Worm (Caenorhabditis elegans) whole organism, late embryonic: ENCODE measurements around the gene mtrr-1.
A peak's percentile ranks its signal among the peaks of the same experiment; 100 is the strongest.

Experiments used
- C08G9.2 ChIP-seq: sonication (generic microtip); optimal IDR thresholded peaks from 2 replicates; lab custom pipeline; 2016; ENCODE audit warnings: mild to moderate bottlenecking, missing genetic modification characterization, moderate library complexity, missing compliant biosample characterization
- C38D4.7 ChIP-seq: fragments of 200-800 bp; sonication (Bioruptor generic); optimal IDR thresholded peaks from 2 replicates; lab custom pipeline; 2018; ENCODE audit warnings: mild to moderate bottlenecking, missing genetic modification characterization, moderate library complexity, missing compliant biosample characterization
- K09A11.1 ChIP-seq: sonication (generic microtip); optimal IDR thresholded peaks from 2 replicates; lab custom pipeline; 2017; ENCODE audit warnings: antibody characterized with exemption, mild to moderate bottlenecking, missing genetic modification characterization, missing compliant biosample characterization; ENCODE audit not compliant: insufficient read depth
- Y22D7AL.16 ChIP-seq: sonication (generic microtip); optimal IDR thresholded peaks from 2 replicates; lab custom pipeline; 2016; ENCODE audit warnings: missing genetic modification characterization, missing compliant biosample characterization
- ahr-1 ChIP-seq: sonication (generic microtip); optimal IDR thresholded peaks from 2 replicates; lab custom pipeline; 2016; ENCODE audit warnings: missing genetic modification characterization, missing compliant biosample characterization
- ama-1 ChIP-seq: fragments of 150-350 bp; optimal IDR thresholded peaks from 2 replicates; lab custom pipeline; 2014
- ceh-14 ChIP-seq: sonication (generic microtip); optimal IDR thresholded peaks from 2 replicates; lab custom pipeline; 2016; ENCODE audit warnings: missing genotype, missing genetic modification characterization, missing compliant biosample characterization
- ceh-2 ChIP-seq: sonication (generic microtip); optimal IDR thresholded peaks from 2 replicates; lab custom pipeline; 2016; ENCODE audit warnings: missing genotype, missing genetic modification characterization, missing compliant biosample characterization
- ceh-22 ChIP-seq: sonication (generic microtip); optimal IDR thresholded peaks from 2 replicates; lab custom pipeline; 2017; ENCODE audit warnings: missing biosample characterization, missing genetic modification characterization
- ceh-24 ChIP-seq: sonication (generic microtip); optimal IDR thresholded peaks from 2 replicates; lab custom pipeline; 2016; ENCODE audit warnings: mild to moderate bottlenecking, missing genetic modification characterization, missing compliant biosample characterization
- ceh-30 ChIP-seq: fragments of 150-350 bp; optimal IDR thresholded peaks from 2 replicates; lab custom pipeline; 2014; ENCODE audit warnings: missing biosample characterization, missing genetic modification characterization
- ceh-31 ChIP-seq: sonication (generic microtip); optimal IDR thresholded peaks from 2 replicates; lab custom pipeline; 2016; ENCODE audit warnings: missing genetic modification characterization, missing compliant biosample characterization
- ceh-34 ChIP-seq: sonication (generic microtip); optimal IDR thresholded peaks from 2 replicates; lab custom pipeline; 2016; ENCODE audit warnings: mild to moderate bottlenecking, missing genetic modification characterization, missing compliant biosample characterization
- ceh-6 ChIP-seq: fragments of 200-800 bp; sonication (Bioruptor generic); optimal IDR thresholded peaks from 2 replicates; lab custom pipeline; 2018; ENCODE audit warnings: mild to moderate bottlenecking, missing genetic modification characterization, missing compliant biosample characterization
- che-1 ChIP-seq: sonication (generic microtip); optimal IDR thresholded peaks from 2 replicates; lab custom pipeline; 2016; ENCODE audit warnings: mild to moderate bottlenecking, missing genetic modification characterization, missing compliant biosample characterization
- elt-4 ChIP-seq: sonication (generic microtip); optimal IDR thresholded peaks from 2 replicates; lab custom pipeline; 2016; ENCODE audit warnings: missing genetic modification characterization, missing compliant biosample characterization
- ets-4 ChIP-seq: sonication (generic microtip); optimal IDR thresholded peaks from 2 replicates; lab custom pipeline; 2016; ENCODE audit warnings: missing genetic modification characterization, missing compliant biosample characterization
- eyg-1 ChIP-seq: sonication (generic microtip); optimal IDR thresholded peaks from 2 replicates; lab custom pipeline; 2016; ENCODE audit warnings: missing genotype, missing genetic modification characterization, missing compliant biosample characterization
- fax-1 ChIP-seq: sonication (generic microtip); optimal IDR thresholded peaks from 2 replicates; lab custom pipeline; 2016; ENCODE audit warnings: missing genotype, missing genetic modification characterization, missing compliant biosample characterization
- fkh-6 ChIP-seq: sonication (generic microtip); optimal IDR thresholded peaks from 2 replicates; lab custom pipeline; 2016; ENCODE audit warnings: missing genetic modification characterization, missing compliant biosample characterization
- gmeb-2 ChIP-seq: sonication (generic microtip); optimal IDR thresholded peaks from 2 replicates; lab custom pipeline; 2016; ENCODE audit warnings: missing genetic modification characterization, inconsistent platforms, missing compliant biosample characterization
- hlh-15 ChIP-seq: sonication (generic microtip); optimal IDR thresholded peaks from 2 replicates; lab custom pipeline; 2016; ENCODE audit warnings: missing genetic modification characterization, missing compliant biosample characterization
- hlh-30 ChIP-seq: sonication (generic microtip); optimal IDR thresholded peaks from 2 replicates; lab custom pipeline; 2017; ENCODE audit warnings: antibody characterized with exemption, missing genetic modification characterization, missing compliant biosample characterization; ENCODE audit not compliant: insufficient read depth
- hlh-6 ChIP-seq: sonication (generic microtip); optimal IDR thresholded peaks from 2 replicates; lab custom pipeline; 2016; ENCODE audit warnings: missing genotype, missing genetic modification characterization, missing compliant biosample characterization
- hlh-8 ChIP-seq: sonication (generic microtip); optimal IDR thresholded peaks from 2 replicates; lab custom pipeline; 2016; ENCODE audit warnings: missing genotype, missing genetic modification characterization, missing compliant biosample characterization
- lim-6 ChIP-seq: sonication (generic microtip); optimal IDR thresholded peaks from 2 replicates; lab custom pipeline; 2016; ENCODE audit warnings: missing genetic modification characterization, missing compliant biosample characterization
- lin-11 ChIP-seq: fragments of 200-800 bp; sonication (Bioruptor generic); optimal IDR thresholded peaks from 2 replicates; lab custom pipeline; 2018; ENCODE audit warnings: mild to moderate bottlenecking, missing genetic modification characterization, missing compliant biosample characterization
- madf-2 ChIP-seq: sonication (generic microtip); optimal IDR thresholded peaks from 2 replicates; lab custom pipeline; 2017; ENCODE audit warnings: missing genetic modification characterization, missing compliant biosample characterization
- nhr-11 ChIP-seq: fragments of 150-350 bp; optimal IDR thresholded peaks from 2 replicates; lab custom pipeline; 2014; ENCODE audit warnings: missing biosample characterization, missing genetic modification characterization
- nhr-232 ChIP-seq: sonication (generic microtip); optimal IDR thresholded peaks from 2 replicates; lab custom pipeline; 2016; ENCODE audit warnings: missing genetic modification characterization, missing compliant biosample characterization
- npax-4 ChIP-seq: sonication (generic microtip); optimal IDR thresholded peaks from 2 replicates; lab custom pipeline; 2016; ENCODE audit warnings: missing genetic modification characterization, missing compliant biosample characterization
- odd-2 ChIP-seq: sonication (generic microtip); optimal IDR thresholded peaks from 2 replicates; lab custom pipeline; 2017; ENCODE audit warnings: antibody characterized with exemption, mild to moderate bottlenecking, missing genetic modification characterization, missing compliant biosample characterization
- pag-3 ChIP-seq: sonication (generic microtip); optimal IDR thresholded peaks from 2 replicates; lab custom pipeline; 2016; ENCODE audit warnings: missing compliant biosample characterization, missing genetic modification characterization, borderline replicate concordance
- pqm-1 ChIP-seq: sonication (generic microtip); optimal IDR thresholded peaks from 2 replicates; lab custom pipeline; 2016; ENCODE audit warnings: missing genetic modification characterization, missing compliant biosample characterization
- rnt-1 ChIP-seq: sonication (generic microtip); optimal IDR thresholded peaks from 2 replicates; lab custom pipeline; 2016; ENCODE audit warnings: missing genetic modification characterization, missing compliant biosample characterization
- sdc-2 ChIP-seq: sonication (generic microtip); optimal IDR thresholded peaks from 2 replicates; lab custom pipeline; 2016; ENCODE audit warnings: missing genotype, missing genetic modification characterization, missing compliant biosample characterization
- sox-2 ChIP-seq: fragments of 200-800 bp; sonication (Bioruptor generic); IDR thresholded peaks from 2 replicates; pipeline ENCODE4 v1.3.6; 2022; ENCODE audit warnings: missing genetic modification reagents, missing genetic modification characterization, missing compliant biosample characterization
- sox-4 ChIP-seq: sonication (generic microtip); optimal IDR thresholded peaks from 2 replicates; lab custom pipeline; 2017; ENCODE audit warnings: mild to moderate bottlenecking, missing genetic modification characterization, inconsistent platforms, missing compliant biosample characterization
- syd-9 ChIP-seq: sonication (generic microtip); optimal IDR thresholded peaks from 2 replicates; lab custom pipeline; 2016; ENCODE audit warnings: mild to moderate bottlenecking, missing genetic modification characterization, moderate library complexity, missing compliant biosample characterization
- tbx-7 ChIP-seq: sonication (generic microtip); optimal IDR thresholded peaks from 2 replicates; lab custom pipeline; 2016; ENCODE audit warnings: missing genotype, missing genetic modification characterization, missing compliant biosample characterization
- unc-86 ChIP-seq: sonication (generic microtip); optimal IDR thresholded peaks from 2 replicates; lab custom pipeline; 2016; ENCODE audit warnings: missing genetic modification characterization, missing compliant biosample characterization
- ztf-16 ChIP-seq: sonication (generic microtip); optimal IDR thresholded peaks from 2 replicates; lab custom pipeline; 2017; ENCODE audit warnings: missing genetic modification characterization, missing compliant biosample characterization

The mtrr-1 gene

DNA sequence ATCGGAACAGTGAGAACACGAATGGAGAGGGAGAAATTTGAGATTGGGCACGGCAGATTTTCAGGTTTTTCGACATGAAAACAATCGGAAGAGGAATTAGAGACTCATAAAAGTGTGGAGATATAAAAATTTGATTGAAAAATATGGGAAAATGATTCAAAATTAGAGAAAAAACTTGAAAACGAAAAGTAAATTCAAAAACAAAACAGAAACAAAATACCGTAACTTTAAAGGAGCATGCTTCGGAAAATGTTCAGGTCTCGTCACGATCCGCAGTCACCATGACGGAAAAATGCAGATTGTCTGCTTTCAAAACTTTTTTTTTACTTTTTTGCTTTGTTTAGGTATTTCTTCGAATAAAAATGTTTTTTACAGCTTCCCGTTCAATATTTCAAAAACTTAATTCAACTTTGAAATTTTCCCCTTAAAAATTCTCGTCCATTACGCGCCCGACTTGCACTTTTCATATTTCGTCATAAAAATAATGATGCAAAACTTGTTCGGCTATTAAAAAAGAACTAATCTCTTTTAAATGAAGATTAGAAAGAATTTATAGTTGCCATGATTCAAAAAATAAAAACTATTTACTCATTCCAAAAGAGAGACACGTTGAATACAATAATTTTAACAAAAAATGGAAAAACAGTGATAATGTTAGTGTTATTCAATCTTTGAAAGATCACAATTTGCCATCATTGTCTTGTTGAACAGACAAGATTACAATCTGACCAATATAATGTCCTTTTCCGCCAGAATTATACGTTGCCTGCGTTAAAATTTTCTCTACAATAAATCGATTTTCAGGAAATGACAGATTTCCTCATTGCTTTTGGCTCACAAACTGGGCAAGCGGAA lies at the start of gene mtrr-1:
TSS of gene mtrr-1 (plus strand) at position 805 of the 855 bp plus-strand sequence.
- TF ChIP-seq ama-1 (lab: Kevin White, UChicago) (peak; percentile 64), fax-1 (tag; lab: Kevin White, UChicago) (no peak), ceh-30 (tag; lab: Kevin White, UChicago) (no peak)

DNA sequence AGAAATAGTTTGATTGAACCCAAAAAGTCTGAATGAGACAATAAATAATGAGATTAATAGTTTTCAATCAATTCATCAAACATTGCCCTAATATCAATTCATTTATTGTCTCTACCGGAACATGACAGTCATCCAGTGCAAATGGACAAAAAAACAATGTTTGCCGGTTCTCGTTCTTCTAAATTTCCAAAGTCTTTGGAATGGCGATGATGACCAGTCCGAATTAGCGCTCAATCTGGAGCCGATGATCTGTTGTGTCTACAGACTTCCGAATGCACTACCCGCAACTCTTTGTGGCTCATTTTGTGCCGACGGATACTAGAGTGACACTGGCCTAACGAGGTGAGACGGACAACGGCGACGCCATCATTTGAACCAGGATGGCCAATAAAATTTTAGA lies 49.5 kb upstream of the mtrr-1 start, which contains the start of gene T26C5.3:
TSS of gene T26C5.3 (plus strand) at position 301 of the 400 bp plus-strand sequence.
- TF ChIP-seq elt-4 (no peak), ceh-2 (tag; lab: Kevin White, UChicago) (no peak), hlh-6 (tag; lab: Kevin White, UChicago) (no peak), nhr-232 (no peak), unc-86 (no peak), eyg-1 (no peak), K09A11.1 (tag; lab: Kevin White, UChicago) (no peak), lim-6 (tag; lab: Kevin White, UChicago) (no peak), rnt-1 (tag; lab: Kevin White, UChicago) (no peak), sox-4 (tag; lab: Kevin White, UChicago) (no peak), ceh-31 (tag; lab: Kevin White, UChicago) (no peak), C38D4.7 (GFP tag; lab: Kevin White, UChicago) (no peak), fkh-6 (tag; lab: Kevin White, UChicago) (no peak), sox-2 (no peak), C08G9.2 (tag; lab: Kevin White, UChicago) (no peak), ceh-22 (tag; lab: Kevin White, UChicago) (no peak), pqm-1 (tag; lab: Kevin White, UChicago) (no peak), ztf-16 (tag; lab: Kevin White, UChicago) (no peak), gmeb-2 (tag; lab: Kevin White, UChicago) (no peak), ceh-14 (tag; lab: Kevin White, UChicago) (no peak)
- TF ChIP-seq, all 69 proteins: peak for 0

DNA sequence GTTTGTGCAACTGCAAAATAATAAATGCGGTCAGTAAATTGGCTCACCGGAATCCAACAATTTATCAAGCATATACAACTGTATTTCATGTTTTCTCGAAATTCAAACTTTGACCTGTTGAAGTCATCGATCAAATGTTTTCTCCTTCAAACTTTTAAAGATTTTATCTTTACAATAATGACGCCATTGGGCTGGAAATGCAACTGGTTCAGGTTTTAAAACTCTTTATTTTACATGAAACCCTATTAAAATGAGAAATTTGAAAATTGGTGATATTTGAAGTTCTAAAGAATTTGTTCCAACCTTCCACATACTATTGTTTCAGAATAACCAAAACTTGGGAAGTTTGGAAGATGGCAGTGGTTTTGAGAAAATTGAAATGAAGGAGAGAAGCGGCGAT lies 48.8 kb upstream of the mtrr-1 start:
- TF ChIP-seq sox-2, result no peak
- no peak for TF ChIP-seq ceh-6 (GFP tag; lab: Kevin White, UChicago)
- no peak for TF ChIP-seq ahr-1 (tag; lab: Kevin White, UChicago)
- no peak for TF ChIP-seq lin-11 (tag; lab: Kevin White, UChicago)
- no peak for TF ChIP-seq ztf-16 (tag; lab: Kevin White, UChicago)
- TF ChIP-seq ceh-31 (tag; lab: Kevin White, UChicago), result no peak
- TF ChIP-seq ceh-24, result no peak
- no peak for TF ChIP-seq hlh-30
- TF ChIP-seq ceh-34 (tag; lab: Kevin White, UChicago), result no peak
- no peak for TF ChIP-seq hlh-8 (tag; lab: Kevin White, UChicago)
- no peak for TF ChIP-seq npax-4
- no peak for TF ChIP-seq fax-1 (tag; lab: Kevin White, UChicago)
- no peak for TF ChIP-seq nhr-11 (tag; lab: Kevin White, UChicago)
- TF ChIP-seq Y22D7AL.16 (tag; lab: Kevin White, UChicago), result no peak
- no peak for TF ChIP-seq madf-2
- TF ChIP-seq syd-9, result no peak
- TF ChIP-seq hlh-15 (tag; lab: Kevin White, UChicago), result no peak
- TF ChIP-seq sdc-2, result no peak

DNA sequence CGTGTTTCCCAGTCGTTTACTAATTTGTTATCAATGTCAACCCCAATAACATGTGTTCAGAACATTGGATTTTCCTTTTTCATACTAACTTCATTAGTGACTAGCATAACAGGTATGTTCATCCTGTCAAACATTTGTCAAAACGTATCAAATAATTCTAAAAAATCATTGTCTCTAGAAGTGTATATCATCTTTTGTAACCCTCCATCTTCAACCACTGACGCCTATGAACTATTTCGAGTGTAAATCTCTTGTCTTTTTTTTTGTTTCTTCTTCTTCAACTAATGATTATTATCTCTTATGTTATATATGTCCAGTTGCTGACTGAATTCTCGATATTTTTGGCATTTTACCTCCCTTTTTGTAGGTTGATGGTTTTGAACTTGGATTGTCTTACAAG lies 48.1 kb upstream of the mtrr-1 start:
- TF ChIP-seq madf-2 (no peak), ets-4 (tag; lab: Kevin White, UChicago) (no peak), pag-3 (no peak), ztf-16 (tag; lab: Kevin White, UChicago) (no peak), che-1 (tag; lab: Kevin White, UChicago) (no peak), lim-6 (tag; lab: Kevin White, UChicago) (no peak), ceh-30 (tag; lab: Kevin White, UChicago) (no peak), eyg-1 (no peak), ama-1 (lab: Kevin White, UChicago) (no peak), tbx-7 (no peak), odd-2 (tag; lab: Kevin White, UChicago) (no peak), nhr-232 (no peak), sox-2 (no peak), K09A11.1 (tag; lab: Kevin White, UChicago) (no peak)
- TF ChIP-seq, all 69 proteins: peak for 0
